Worm (Caenorhabditis elegans) whole organism, dauer: ENCODE results near the gene M04B2.4.

ENCODE experiments used
- unc-62 ChIP-seq: sonication (generic microtip); optimal IDR thresholded peaks from 2 replicates; lab custom pipeline; 2017; ENCODE audit warnings: missing biosample characterization, missing genetic modification reagents, missing genetic modification characterization

The M04B2.4 gene

DNA sequence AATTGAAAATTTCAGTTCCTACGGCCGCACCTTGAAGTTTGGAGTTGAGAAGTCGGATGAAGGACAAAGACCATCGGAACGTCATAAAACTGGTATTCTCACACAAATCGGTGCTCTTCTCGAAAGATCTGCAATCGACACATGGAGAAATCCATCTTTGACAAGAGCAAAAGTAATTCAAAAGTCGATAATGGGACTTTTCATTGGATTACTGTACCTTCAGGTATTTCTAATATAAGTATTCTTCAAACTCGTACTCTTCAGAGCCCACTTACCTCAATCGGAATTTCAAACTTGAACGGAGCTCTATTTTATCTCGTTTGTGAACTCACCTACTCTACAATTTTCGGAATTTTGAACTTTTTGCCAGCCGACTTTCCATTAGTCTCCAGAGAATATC, 48.8 kb downstream of the M04B2.4 start:
- TF ChIP-seq unc-62 (GFP tag; lab: Kevin White, UChicago), result no peak

DNA sequence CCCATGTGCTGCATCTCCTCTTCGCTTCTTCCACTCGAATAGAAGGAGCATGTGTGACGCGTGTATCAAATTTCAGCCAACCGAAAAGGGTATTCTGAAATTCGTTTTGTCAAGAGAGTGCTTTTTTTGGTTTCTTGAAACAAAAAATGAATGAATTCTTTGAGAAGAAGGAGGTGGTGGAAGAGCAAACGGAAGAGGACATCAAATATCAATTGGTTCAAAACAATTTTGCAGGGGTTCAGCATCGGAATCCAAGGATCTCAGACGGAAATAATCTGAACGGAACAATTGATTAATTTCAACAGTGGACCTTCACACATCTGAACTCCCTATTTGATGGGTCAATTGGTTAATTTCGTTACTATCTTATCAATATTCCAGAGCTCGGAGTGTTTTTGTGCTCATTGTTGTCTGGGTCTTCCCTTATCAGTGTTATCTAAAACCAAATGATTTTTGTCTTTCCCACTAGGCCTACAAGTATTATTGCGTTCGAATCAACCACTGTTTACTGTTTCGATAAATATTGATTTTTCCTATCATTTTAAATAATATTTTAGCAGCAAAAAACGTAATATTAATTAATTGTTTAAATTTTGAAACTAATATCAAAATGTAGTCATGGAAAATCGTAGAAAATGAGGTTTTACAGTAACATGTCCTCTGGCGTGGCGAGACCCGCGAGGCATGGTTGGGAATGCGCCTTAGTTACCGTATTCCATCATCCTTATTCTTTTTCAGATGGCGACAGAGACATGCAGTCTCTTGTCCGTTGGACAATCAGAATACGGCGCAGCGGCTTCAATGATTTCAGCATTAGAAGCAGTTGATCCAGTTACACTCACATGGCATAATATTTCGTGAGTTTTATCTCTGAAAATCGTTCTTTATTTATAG, 50.9 kb downstream of the M04B2.4 start, which contains the start of the genes C10C6.13 and wht-2:
Gene C10C6.13, minus strand, starts transcription at position 51 of the 894 bp plus-strand sequence.
Gene wht-2, plus strand, starts transcription at position 739 of the 894 bp plus-strand sequence.
- TF ChIP-seq unc-62 (GFP tag; lab: Kevin White, UChicago), result no peak
